Fruit fly (Drosophila melanogaster): ENCODE results near the gene CG5895.
A peak's percentile ranks its signal among the peaks of the same experiment; 100 is the strongest.

Gene CG5895

DNA sequence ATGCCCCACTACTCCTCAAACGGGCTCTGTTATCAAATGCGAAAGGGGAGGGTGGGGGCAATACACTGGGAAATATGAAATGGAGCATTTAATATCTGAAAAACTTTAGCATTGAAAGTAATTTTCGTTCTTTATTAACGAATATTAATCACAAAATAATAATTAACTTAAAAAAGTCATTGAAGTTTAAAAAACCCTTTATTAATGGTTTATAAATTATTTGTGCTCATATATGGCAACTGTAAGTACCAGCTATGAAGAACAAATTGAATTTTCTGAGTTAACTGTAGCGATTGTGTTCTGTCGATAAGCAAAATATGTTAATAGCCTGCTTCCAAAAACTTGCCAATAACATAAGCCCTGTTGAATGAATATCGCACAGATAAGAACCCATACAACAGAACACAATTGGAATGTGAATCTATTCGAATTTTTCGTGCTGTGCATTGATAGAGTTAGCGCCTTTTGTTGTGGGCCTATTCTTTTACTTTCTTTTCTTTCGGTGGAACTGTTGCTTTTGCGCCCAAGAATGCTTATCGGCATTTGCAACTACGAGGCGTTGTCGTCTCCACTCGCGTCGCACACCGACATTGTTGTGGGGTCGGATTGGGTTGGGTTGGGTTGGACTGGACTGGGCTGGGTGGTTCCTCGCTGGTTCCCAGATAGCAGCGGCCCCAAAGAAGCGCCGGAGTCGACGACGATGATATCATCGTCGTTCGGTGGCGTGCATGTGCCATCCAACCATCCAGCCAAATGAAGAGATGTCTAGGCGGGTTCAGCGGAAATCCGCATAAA lies 25.7 kb downstream of the CG5895 start (continued):
- TF ChIP-seq CG6808 (GFP tag; optimal IDR thresholded peaks at IDR 0.05) = no peak
- no peak for TF ChIP-seq Hr38 (GFP tag; optimal IDR thresholded peaks at IDR 0.05)
- peak; percentile 36 for TF ChIP-seq lz (GFP tag; optimal IDR thresholded peaks at IDR 0.05)
- TF ChIP-seq CG31627 (GFP tag; optimal IDR thresholded peaks at IDR 0.05) = no peak
- TF ChIP-seq Hr39 (GFP tag; optimal IDR thresholded peaks at IDR 0.05) = no peak
- peak; percentile 10; the same call in 2 of the 3 replicates for TF ChIP-seq eg (GFP tag; IDR thresholded peaks at IDR 0.05)
- peak; percentile 53 for TF ChIP-seq CG10631 (GFP tag; optimal IDR thresholded peaks at IDR 0.05)
- TF ChIP-seq Ets21C (GFP tag; optimal IDR thresholded peaks at IDR 0.05) = no peak
- no peak for TF ChIP-seq topi (GFP tag; optimal IDR thresholded peaks at IDR 0.05)

dm6 chr3L:16082251-16082650 lies 47.0 kb downstream of the CG5895 start, which contains the start of gene CG33258:
CG33258 (plus strand) TSS chr3L:16082551.
- no peak for TF ChIP-seq CG6276 (GFP tag; optimal IDR thresholded peaks at IDR 0.05)

DNA sequence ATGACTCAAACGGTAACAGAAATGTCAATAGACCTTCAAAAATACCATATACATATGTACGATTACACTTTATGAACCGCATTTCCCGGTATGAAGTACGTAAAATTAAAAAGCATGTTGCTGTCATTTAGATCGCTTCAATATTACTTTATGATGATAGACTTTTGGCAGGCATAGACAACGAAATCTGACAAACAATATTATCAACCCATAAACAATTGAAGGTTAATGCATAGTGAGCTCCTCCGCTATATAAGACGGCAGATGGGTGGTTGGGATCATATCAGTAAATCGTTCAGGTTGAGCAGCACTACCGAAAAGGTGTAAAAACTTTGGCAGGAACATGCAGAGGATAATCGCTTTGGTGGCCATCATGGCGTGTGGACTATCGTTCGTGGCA lies 48.4 kb downstream of the CG5895 start, which contains the start of gene CG13075:
Gene CG13075 (plus strand): TSS at position 301 of the 400 bp plus-strand sequence.
- TF ChIP-seq salr (GFP tag; optimal IDR thresholded peaks at IDR 0.05) (no peak), CG8319 (GFP tag; optimal IDR thresholded peaks at IDR 0.05) (no peak), dac (GFP tag; optimal IDR thresholded peaks at IDR 0.05) (no peak), Sox15 (GFP tag; optimal IDR thresholded peaks at IDR 0.05) (no peak), esn (GFP tag; optimal IDR thresholded peaks at IDR 0.05) (no peak), Eip75B (GFP tag; optimal IDR thresholded peaks at IDR 0.05) (no peak), Eip78C (GFP tag) (no peak), fd59A (GFP tag; optimal IDR thresholded peaks at IDR 0.05) (no peak), fd85E (GFP tag; optimal IDR thresholded peaks at IDR 0.05) (no peak), topi (GFP tag; optimal IDR thresholded peaks at IDR 0.05) (no peak), CG6276 (GFP tag; optimal IDR thresholded peaks at IDR 0.05) (no peak), OdsH (GFP tag; optimal IDR thresholded peaks at IDR 0.05) (no peak), CG10631 (GFP tag; optimal IDR thresholded peaks at IDR 0.05) (no peak), dsx (GFP tag; optimal IDR thresholded peaks at IDR 0.05; ENCODE audit: poor library complexity, severe bottlenecking) (no peak), Hr38 (GFP tag; optimal IDR thresholded peaks at IDR 0.05) (no peak)
